Worm (Caenorhabditis elegans) whole organism, mixed stage, embryonic: ENCODE results near the gene smcr-8.

ENCODE experiments used
- M03D4.4 ChIP-seq: sonication (generic microtip); optimal IDR thresholded peaks from 2 replicates; lab custom pipeline; 2017; ENCODE audit warnings: mild to moderate bottlenecking, missing genetic modification characterization, missing compliant biosample characterization
- bed-3 ChIP-seq: fragments of 200-800 bp; sonication (Bioruptor generic); optimal IDR thresholded peaks from 3 replicates; lab custom pipeline; 2018; ENCODE audit warnings: mild to moderate bottlenecking, missing genetic modification characterization, moderate library complexity, missing compliant biosample characterization
- blmp-1 ChIP-seq: fragments of 150-350 bp; optimal IDR thresholded peaks from 2 replicates; lab custom pipeline; 2014; ENCODE audit warnings: missing biosample characterization, missing genetic modification characterization
- ceh-39 ChIP-seq: fragments of 150-350 bp; optimal IDR thresholded peaks from 2 replicates; lab custom pipeline; 2014; ENCODE audit warnings: missing biosample characterization, missing genetic modification characterization
- ceh-43 ChIP-seq: fragments of 200-800 bp; sonication (Bioruptor generic); optimal IDR thresholded peaks from 2 replicates; lab custom pipeline; 2018; ENCODE audit warnings: mild to moderate bottlenecking, missing genetic modification characterization, moderate library complexity, missing compliant biosample characterization
- ceh-83 ChIP-seq: fragments of 200-800 bp; sonication (Bioruptor generic); optimal IDR thresholded peaks from 2 replicates; lab custom pipeline; 2018; ENCODE audit warnings: mild to moderate bottlenecking, missing genetic modification characterization, missing compliant biosample characterization
- ces-1 ChIP-seq: fragments of 150-350 bp; optimal IDR thresholded peaks from 2 replicates; lab custom pipeline; 2014; ENCODE audit warnings: missing biosample characterization, missing genetic modification reagents, missing genetic modification characterization
- cnd-1 ChIP-seq: fragments of 200-800 bp; sonication (Bioruptor generic); optimal IDR thresholded peaks from 2 replicates; lab custom pipeline; 2018; ENCODE audit warnings: mild to moderate bottlenecking, missing genetic modification characterization, missing compliant biosample characterization
- drap-1 ChIP-seq: fragments of 200-800 bp; sonication (Bioruptor generic); optimal IDR thresholded peaks from 3 replicates; lab custom pipeline; 2018; ENCODE audit warnings: mild to moderate bottlenecking, missing genetic modification characterization, missing compliant biosample characterization
- elt-3 ChIP-seq: fragments of 150-350 bp; optimal IDR thresholded peaks from 2 replicates; lab custom pipeline; 2014; ENCODE audit warnings: missing biosample characterization, missing genetic modification characterization
- flh-1 ChIP-seq: fragments of 200-800 bp; sonication (Bioruptor generic); optimal IDR thresholded peaks from 2 replicates; lab custom pipeline; 2018; ENCODE audit warnings: mild to moderate bottlenecking, missing genetic modification characterization, moderate library complexity, missing compliant biosample characterization
- ham-2 ChIP-seq: fragments of 200-800 bp; sonication (Bioruptor generic); optimal IDR thresholded peaks from 2 replicates; lab custom pipeline; 2018; ENCODE audit warnings: mild to moderate bottlenecking, missing genetic modification characterization, missing compliant biosample characterization
- hlh-1 ChIP-seq: fragments of 150-350 bp; optimal IDR thresholded peaks from 2 replicates; lab custom pipeline; 2014; ENCODE audit warnings: missing biosample characterization, missing genetic modification reagents, missing genetic modification characterization
- lin-13 ChIP-seq: fragments of 150-350 bp; optimal IDR thresholded peaks from 2 replicates; lab custom pipeline; 2014; ENCODE audit warnings: missing biosample characterization, missing genetic modification characterization
- lin-32 ChIP-seq: fragments of 200-800 bp; sonication (Bioruptor generic); optimal IDR thresholded peaks from 2 replicates; lab custom pipeline; 2018; ENCODE audit warnings: mild to moderate bottlenecking, missing genetic modification characterization, missing compliant biosample characterization
- lsy-2 ChIP-seq: fragments of 150-350 bp; optimal IDR thresholded peaks from 2 replicates; lab custom pipeline; 2014; ENCODE audit warnings: missing biosample characterization, missing genetic modification characterization
- mab-5 ChIP-seq: fragments of 150-350 bp; optimal IDR thresholded peaks from 2 replicates; lab custom pipeline; 2014; ENCODE audit warnings: missing biosample characterization, missing genetic modification characterization
- mep-1 ChIP-seq: fragments of 150-350 bp; optimal IDR thresholded peaks from 2 replicates; lab custom pipeline; 2017; ENCODE audit warnings: missing biosample characterization, missing genetic modification reagents, missing genetic modification characterization, inconsistent platforms
- mls-2 ChIP-seq: sonication (generic microtip); optimal IDR thresholded peaks from 2 replicates; lab custom pipeline; 2016; ENCODE audit warnings: mild to moderate bottlenecking, missing genetic modification characterization, moderate library complexity, missing compliant biosample characterization
- nhr-12 ChIP-seq: fragments of 150-350 bp; optimal IDR thresholded peaks from 2 replicates; lab custom pipeline; 2014; ENCODE audit warnings: missing biosample characterization, missing genetic modification characterization
- nhr-2 ChIP-seq: fragments of 150-350 bp; optimal IDR thresholded peaks from 2 replicates; lab custom pipeline; 2014; ENCODE audit warnings: missing biosample characterization, missing genetic modification characterization
- nhr-237 ChIP-seq: fragments of 150-350 bp; optimal IDR thresholded peaks from 2 replicates; lab custom pipeline; 2014; ENCODE audit warnings: missing biosample characterization, missing genetic modification characterization
- nhr-28 ChIP-seq: fragments of 150-350 bp; optimal IDR thresholded peaks from 2 replicates; lab custom pipeline; 2014; ENCODE audit warnings: missing biosample characterization, missing genetic modification characterization
- nhr-76 ChIP-seq: sonication (generic microtip); optimal IDR thresholded peaks from 2 replicates; lab custom pipeline; 2017; ENCODE audit warnings: missing biosample characterization, missing genetic modification characterization
- sem-2 ChIP-seq: fragments of 200-800 bp; sonication (Bioruptor generic); optimal IDR thresholded peaks from 2 replicates; lab custom pipeline; 2018; ENCODE audit warnings: mild to moderate bottlenecking, missing genetic modification characterization, missing compliant biosample characterization
- snpc-4 ChIP-seq: fragments of 150-350 bp; optimal IDR thresholded peaks from 2 replicates; lab custom pipeline; 2014; ENCODE audit warnings: missing biosample characterization, missing genetic modification characterization
- sptf-1 ChIP-seq: sonication (generic microtip); optimal IDR thresholded peaks from 2 replicates; lab custom pipeline; 2017; ENCODE audit warnings: mild to moderate bottlenecking, missing genetic modification characterization, moderate library complexity, missing compliant biosample characterization
- unc-120 ChIP-seq: sonication (generic microtip); optimal IDR thresholded peaks from 2 replicates; lab custom pipeline; 2017; ENCODE audit warnings: missing genetic modification characterization, missing compliant biosample characterization; ENCODE audit not compliant: poor library complexity, severe bottlenecking
- unc-39 ChIP-seq: fragments of 150-350 bp; optimal IDR thresholded peaks from 2 replicates; lab custom pipeline; 2014; ENCODE audit warnings: missing biosample characterization, missing genetic modification characterization
- unc-62 ChIP-seq: fragments of 150-350 bp; optimal IDR thresholded peaks from 2 replicates; lab custom pipeline; 2014; ENCODE audit warnings: missing biosample characterization, missing genetic modification reagents, missing genetic modification characterization
- zip-8 ChIP-seq: fragments of 150-350 bp; optimal IDR thresholded peaks from 2 replicates; lab custom pipeline; 2014; ENCODE audit warnings: missing biosample characterization, missing genetic modification characterization
- ztf-11 ChIP-seq: fragments of 150-350 bp; optimal IDR thresholded peaks from 2 replicates; lab custom pipeline; 2014; ENCODE audit warnings: missing biosample characterization, missing genetic modification characterization

smcr-8 gene

DNA sequence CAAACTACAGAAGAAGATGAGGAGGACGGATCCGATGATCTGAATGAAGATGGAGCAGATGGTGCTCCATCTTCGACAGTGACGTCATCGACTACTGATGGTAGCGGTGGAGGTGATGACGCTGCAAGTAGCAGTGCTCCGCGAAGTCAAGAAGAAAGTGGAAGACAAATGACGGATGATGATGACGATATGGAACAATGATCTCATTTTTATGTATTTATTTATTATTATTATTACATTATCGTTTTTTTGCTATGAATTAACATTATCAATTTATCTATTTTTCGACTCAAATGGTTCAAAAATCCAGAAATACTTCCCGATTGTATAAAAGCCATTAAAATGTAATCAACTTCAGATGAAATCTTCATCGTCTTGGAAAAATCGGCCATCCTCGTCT lies 22.5 kb downstream of the smcr-8 start, which contains the start of gene R144.3:
Gene R144.3, plus strand, starts transcription at position 301 of the 400 bp plus-strand sequence.
- TF ChIP-seq ceh-43, result no peak
- TF ChIP-seq nhr-2 (tag; lab: Kevin White, UChicago), result no peak
- TF ChIP-seq lin-32 (GFP tag; lab: Kevin White, UChicago), result no peak
- TF ChIP-seq ceh-83 (GFP tag; lab: Kevin White, UChicago), result no peak
- TF ChIP-seq unc-120, result no peak
- no peak for TF ChIP-seq snpc-4 (tag; lab: Kevin White, UChicago)
- TF ChIP-seq nhr-76 (tag; lab: Kevin White, UChicago), result no peak
- TF ChIP-seq ceh-39 (tag; lab: Kevin White, UChicago), result no peak
- no peak for TF ChIP-seq unc-62 (GFP tag; lab: Kevin White, UChicago)
- no peak for TF ChIP-seq elt-3 (tag; lab: Kevin White, UChicago)
- no peak for TF ChIP-seq sptf-1 (tag; lab: Kevin White, UChicago)

- TF ChIP-seq mls-2 (tag; lab: Kevin White, UChicago) (no peak), nhr-2 (tag; lab: Kevin White, UChicago) (no peak), nhr-237 (tag; lab: Kevin White, UChicago) (no peak), unc-120 (no peak), ceh-39 (tag; lab: Kevin White, UChicago) (no peak), sptf-1 (tag; lab: Kevin White, UChicago) (no peak), unc-39 (tag; lab: Kevin White, UChicago) (no peak), cnd-1 (tag; lab: Kevin White, UChicago) (no peak), nhr-28 (tag; lab: Kevin White, UChicago) (no peak), lin-32 (GFP tag; lab: Kevin White, UChicago) (no peak), drap-1 (GFP tag; lab: Kevin White, UChicago) (no peak), unc-62 (GFP tag; lab: Kevin White, UChicago) (no peak)
Measured at ce11 chrIII:5022964-5023363, 23.8 kb downstream of the smcr-8 start, which contains the start of gene R144.13. Gene R144.13, plus strand, starts transcription at chrIII:5023264.

DNA sequence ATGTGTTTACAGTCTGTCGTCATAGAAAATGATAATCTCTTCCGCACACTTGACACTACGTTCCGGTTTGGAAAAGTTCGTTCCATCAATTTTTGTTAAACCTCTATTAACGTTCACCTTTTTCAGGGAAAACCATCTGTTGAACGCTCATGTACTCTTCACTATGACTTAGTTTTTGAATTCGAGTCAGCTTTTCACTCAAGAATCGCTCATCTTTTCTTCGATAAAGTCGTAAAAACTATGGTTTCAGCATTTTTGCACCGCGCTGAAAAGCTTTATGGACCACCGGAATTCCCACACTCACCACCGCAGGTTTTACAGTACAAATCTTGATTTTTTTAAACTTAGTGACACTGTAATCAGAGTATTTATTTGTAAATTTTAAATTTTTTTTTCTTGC lies 24.5 kb downstream of the smcr-8 start:
- TF ChIP-seq nhr-12 (tag; lab: Kevin White, UChicago), result no peak
- no peak for TF ChIP-seq blmp-1
- TF ChIP-seq nhr-237 (tag; lab: Kevin White, UChicago), result no peak
- TF ChIP-seq hlh-1 (tag; lab: Kevin White, UChicago), result no peak
- TF ChIP-seq unc-62 (GFP tag; lab: Kevin White, UChicago), result no peak
- TF ChIP-seq lin-32 (GFP tag; lab: Kevin White, UChicago), result no peak
- no peak for TF ChIP-seq zip-8 (tag; lab: Kevin White, UChicago)
- TF ChIP-seq sem-2 (GFP tag; lab: Kevin White, UChicago), result no peak
- TF ChIP-seq M03D4.4 (tag; lab: Kevin White, UChicago), result no peak
- TF ChIP-seq bed-3, result no peak
- TF ChIP-seq nhr-28 (tag; lab: Kevin White, UChicago), result no peak
- TF ChIP-seq nhr-76 (tag; lab: Kevin White, UChicago), result no peak
- TF ChIP-seq ceh-43, result no peak
- no peak for TF ChIP-seq mab-5 (tag; lab: Kevin White, UChicago)
- TF ChIP-seq unc-120, result no peak
- no peak for TF ChIP-seq cnd-1 (tag; lab: Kevin White, UChicago)
- TF ChIP-seq ztf-11 (tag; lab: Kevin White, UChicago), result no peak

DNA sequence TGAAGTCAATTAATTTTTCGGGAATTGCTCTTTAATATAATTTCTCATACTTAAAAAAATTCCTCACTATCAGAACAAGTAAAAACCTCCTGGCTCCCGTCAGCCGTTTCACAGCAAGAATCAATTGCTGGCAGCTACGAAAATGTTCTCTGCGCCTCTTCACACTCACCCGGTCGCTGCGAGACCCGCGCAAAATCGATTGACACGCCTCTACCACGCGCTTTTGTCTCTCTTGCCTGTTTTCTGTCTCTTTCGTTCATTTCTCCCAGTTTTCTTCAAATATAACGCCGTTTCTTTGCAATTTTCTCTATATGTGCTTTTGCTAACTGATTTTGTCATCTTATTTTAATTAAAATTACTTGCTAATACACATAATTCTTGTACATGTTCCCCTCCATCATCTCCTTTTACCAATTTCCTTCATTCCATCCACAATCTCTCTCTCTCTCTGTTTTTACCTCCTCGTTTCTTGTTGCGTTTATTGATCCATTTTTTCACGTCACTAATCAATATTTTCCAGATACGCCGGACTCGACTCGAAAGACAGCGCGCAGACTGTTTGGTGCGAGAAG lies 25.3 kb downstream of the smcr-8 start, which contains the start of gene pcf-11:
Gene pcf-11, plus strand, starts transcription at position 522 of the 572 bp plus-strand sequence.
- TF ChIP-seq mep-1, result peak; percentile 1
- TF ChIP-seq drap-1 (GFP tag; lab: Kevin White, UChicago), result no peak
- TF ChIP-seq bed-3, result no peak
- TF ChIP-seq ceh-39 (tag; lab: Kevin White, UChicago), result peak; percentile 84
- TF ChIP-seq lin-32 (GFP tag; lab: Kevin White, UChicago), result peak; percentile 14
- TF ChIP-seq ceh-83 (GFP tag; lab: Kevin White, UChicago), result peak; percentile 70
- TF ChIP-seq ces-1 (GFP tag; lab: Kevin White, UChicago), result peak; percentile 43
- no peak for TF ChIP-seq zip-8 (tag; lab: Kevin White, UChicago)
- TF ChIP-seq lsy-2 (tag; lab: Kevin White, UChicago), result peak; percentile 23
- no peak for TF ChIP-seq lin-13 (tag; lab: Kevin White, UChicago)
- no peak for TF ChIP-seq unc-39 (tag; lab: Kevin White, UChicago)
- peak; percentile 61 for TF ChIP-seq hlh-1 (tag; lab: Kevin White, UChicago)
- no peak for TF ChIP-seq flh-1 (GFP tag; lab: Kevin White, UChicago)
- peak; percentile 27 for TF ChIP-seq ham-2 (GFP tag; lab: Kevin White, UChicago)
- TF ChIP-seq unc-120, result peak; percentile 13
- peak; percentile 3 for TF ChIP-seq unc-62 (GFP tag; lab: Kevin White, UChicago)
- no peak for TF ChIP-seq cnd-1 (tag; lab: Kevin White, UChicago)
